Fruit fly (Drosophila melanogaster) whole organism, embryonic: ENCODE data around the gene Rpp14a.

Experiments used
- Bteb2 ChIP-seq: fragments of 200-800 bp; sonication (Bioruptor generic); optimal IDR thresholded peaks from 2 replicates; lab custom pipeline; 2016; ENCODE audit warnings: missing biosample characterization, missing genetic modification characterization
- CG1024 ChIP-seq: fragments of 200-800 bp; sonication (Bioruptor generic); IDR thresholded peaks from 2 replicates; pipeline ENCODE4 v1.3.6; 2022; ENCODE audit warnings: missing biosample characterization, missing genetic modification characterization
- CG10431 ChIP-seq: fragments of 200-800 bp; sonication (Bioruptor generic); optimal IDR thresholded peaks from 3 replicates; lab custom pipeline; 2018; ENCODE audit warnings: missing biosample characterization, mild to moderate bottlenecking, missing genetic modification characterization
- CG11695 ChIP-seq: fragments of 200-800 bp; sonication (Bioruptor generic); IDR thresholded peaks from 3 replicates; pipeline ENCODE4 v1.3.6; 2022; ENCODE audit warnings: missing biosample characterization, missing genetic modification characterization
- CG11723 ChIP-seq: fragments of 200-800 bp; sonication (Bioruptor generic); optimal IDR thresholded peaks from 2 replicates; lab custom pipeline; 2017; ENCODE audit warnings: missing biosample characterization, mild to moderate bottlenecking, missing genetic modification characterization
- CG12744 ChIP-seq: fragments of 200-800 bp; sonication (Bioruptor generic); optimal IDR thresholded peaks from 2 replicates; lab custom pipeline; 2016; ENCODE audit warnings: missing biosample characterization, missing genetic modification characterization
- CG17361 ChIP-seq: fragments of 200-800 bp; sonication (Bioruptor generic); IDR thresholded peaks from 3 replicates; pipeline ENCODE4 v1.3.6; 2022; ENCODE audit warnings: missing biosample characterization, missing genetic modification characterization
- CG17612 ChIP-seq: fragments of 200-800 bp; sonication (Bioruptor generic); IDR thresholded peaks from 2 replicates; pipeline ENCODE4 v1.3.6; 2022; ENCODE audit warnings: missing biosample characterization, missing genetic modification characterization
- CG17802 ChIP-seq: fragments of 200-800 bp; sonication (Bioruptor generic); optimal IDR thresholded peaks from 2 replicates; lab custom pipeline; 2018; ENCODE audit warnings: missing biosample characterization, mild to moderate bottlenecking, missing genetic modification characterization, moderate library complexity
- CG2116 ChIP-seq: fragments of 200-800 bp; sonication (Bioruptor generic); optimal IDR thresholded peaks from 3 replicates; lab custom pipeline; 2018; ENCODE audit warnings: missing biosample characterization, mild to moderate bottlenecking, missing genetic modification characterization
- CG2120 ChIP-seq: fragments of 200-800 bp; sonication (Bioruptor generic); optimal IDR thresholded peaks from 3 replicates; lab custom pipeline; 2016; ENCODE audit warnings: missing biosample characterization, missing genetic modification characterization
- CG31224 ChIP-seq: fragments of 200-800 bp; sonication (Bioruptor generic); IDR thresholded peaks from 2 replicates; pipeline ENCODE4 v1.3.6; 2022; ENCODE audit warnings: missing biosample characterization, missing genetic modification characterization
- CG34422 ChIP-seq: fragments of 200-800 bp; sonication (Bioruptor generic); IDR thresholded peaks from 3 replicates; pipeline ENCODE4 v1.3.6; 2022; ENCODE audit warnings: missing biosample characterization, missing genetic modification characterization
- CG4360 ChIP-seq: fragments of 200-800 bp; sonication (Bioruptor generic); IDR thresholded peaks from 2 replicates; pipeline ENCODE4 v1.3.6; 2022; ENCODE audit warnings: missing biosample characterization, missing genetic modification characterization
- CG6175 ChIP-seq: fragments of 200-800 bp; sonication (Bioruptor generic); IDR thresholded peaks from 3 replicates; pipeline ENCODE4 v1.3.6; 2022; ENCODE audit warnings: missing biosample characterization, missing genetic modification characterization
- CG6254 ChIP-seq: fragments of 200-800 bp; sonication (Bioruptor generic); optimal IDR thresholded peaks from 3 replicates; lab custom pipeline; 2017; ENCODE audit warnings: mild to moderate bottlenecking, missing biosample characterization, missing genetic modification reagents, missing genetic modification characterization
- CG7928 ChIP-seq: fragments of 200-800 bp; sonication (Bioruptor generic); optimal IDR thresholded peaks from 2 replicates; lab custom pipeline; 2017; ENCODE audit warnings: missing biosample characterization, mild to moderate bottlenecking, missing genetic modification characterization
- CG8944 ChIP-seq: fragments of 200-800 bp; sonication (Bioruptor generic); optimal IDR thresholded peaks from 3 replicates; lab custom pipeline; 2016; ENCODE audit warnings: missing biosample characterization, missing genetic modification characterization
- CG9932 ChIP-seq: fragments of 200-800 bp; sonication (Bioruptor generic); IDR thresholded peaks from 2 replicates; pipeline ENCODE4 v1.3.6; 2022; ENCODE audit warnings: missing biosample characterization, missing genetic modification characterization
- Chrac-16 ChIP-seq: fragments of 200-800 bp; sonication (Bioruptor generic); optimal IDR thresholded peaks from 3 replicates; lab custom pipeline; 2016; ENCODE audit warnings: missing biosample characterization, missing genetic modification characterization
- Dbx ChIP-seq: fragments of 200-800 bp; sonication (Bioruptor generic); IDR thresholded peaks from 3 replicates; pipeline ENCODE4 v1.3.6; 2022; ENCODE audit warnings: missing biosample characterization, missing genetic modification characterization
- Deaf1 ChIP-seq: fragments of 200-800 bp; optimal IDR thresholded peaks from 3 replicates; lab custom pipeline; 2019; ENCODE audit warnings: missing biosample characterization, mild to moderate bottlenecking, missing genetic modification characterization, moderate library complexity
- E2f2 ChIP-seq: fragments of 200-800 bp; sonication (Bioruptor generic); IDR thresholded peaks from 2 replicates; pipeline ENCODE4 v1.3.6; 2022; ENCODE audit warnings: missing biosample characterization, missing genetic modification characterization
- HHEX ChIP-seq: fragments of 200-800 bp; sonication (Bioruptor generic); optimal IDR thresholded peaks from 3 replicates; lab custom pipeline; 2017; ENCODE audit warnings: missing biosample characterization, mild to moderate bottlenecking, missing genetic modification characterization, missing genetic modification reagents
- HLH4C ChIP-seq: fragments of 200-800 bp; sonication (Bioruptor generic); IDR thresholded peaks from 3 replicates; pipeline ENCODE4 v1.3.6; 2022; ENCODE audit warnings: missing biosample characterization, missing genetic modification characterization; ENCODE audit not compliant: partially characterized antibody
- Hr78 ChIP-seq, 2 experiments: fragments of 200-800 bp in 1 of 2; fragments of >200 bp in 1 of 2; sonication (Bioruptor generic) in 1 of 2; optimal IDR thresholded peaks; 2 replicates each; lab custom pipeline; 2017 to 2019; ENCODE audit warnings: missing biosample characterization in 2 of 2, missing genetic modification characterization in 2 of 2, mild to moderate bottlenecking in 1 of 2, moderate library complexity in 1 of 2
- Myb ChIP-seq: fragments of 200-800 bp; sonication (Bioruptor generic); optimal IDR thresholded peaks from 2 replicates; lab custom pipeline; 2016; ENCODE audit warnings: missing biosample characterization, missing genetic modification characterization
- NfI ChIP-seq: fragments of 200-800 bp; sonication (Bioruptor generic); optimal IDR thresholded peaks from 3 replicates; lab custom pipeline; 2018; ENCODE audit warnings: missing biosample characterization, mild to moderate bottlenecking, missing genetic modification characterization, moderate library complexity
- Optix ChIP-seq: fragments of 200-800 bp; sonication (Bioruptor generic); IDR thresholded peaks from 3 replicates; pipeline ENCODE4 v1.3.6; 2022; ENCODE audit warnings: missing biosample characterization, missing genetic modification characterization
- PHDP ChIP-seq: fragments of 200-800 bp; sonication (Bioruptor generic); optimal IDR thresholded peaks from 3 replicates; lab custom pipeline; 2018; ENCODE audit warnings: missing biosample characterization, mild to moderate bottlenecking, missing genetic modification characterization, moderate library complexity
- Rx ChIP-seq: fragments of 200-800 bp; sonication (Bioruptor generic); IDR thresholded peaks from 2 replicates; pipeline ENCODE4 v1.3.6; 2022; ENCODE audit warnings: missing biosample characterization, missing genetic modification characterization
- Side ChIP-seq: fragments of 200-800 bp; sonication (Bioruptor generic); optimal IDR thresholded peaks from 2 replicates; lab custom pipeline; 2016; ENCODE audit warnings: missing biosample characterization, missing genetic modification characterization
- Spps ChIP-seq: fragments of 200-800 bp; sonication (Bioruptor generic); optimal IDR thresholded peaks from 2 replicates; lab custom pipeline; 2018; ENCODE audit warnings: missing biosample characterization, mild to moderate bottlenecking, missing genetic modification characterization
- Taf1 ChIP-seq: fragments of 200-800 bp; sonication (Bioruptor generic); IDR thresholded peaks from 2 replicates; pipeline ENCODE4 v1.3.6; 2022; ENCODE audit warnings: missing biosample characterization, missing genetic modification characterization
- amos ChIP-seq: fragments of 200-800 bp; sonication (Bioruptor generic); IDR thresholded peaks from 2 replicates; pipeline ENCODE4 v1.3.6; 2022; ENCODE audit warnings: missing biosample characterization, missing genetic modification characterization; ENCODE audit not compliant: partially characterized antibody
- ase ChIP-seq: fragments of 200-800 bp; sonication (Bioruptor generic); IDR thresholded peaks from 3 replicates; pipeline ENCODE4 v1.3.6; 2022; ENCODE audit warnings: missing biosample characterization, missing genetic modification characterization
- bcd ChIP-seq: fragments of 200-800 bp; sonication (Bioruptor generic); optimal IDR thresholded peaks from 2 replicates; lab custom pipeline; 2017; ENCODE audit warnings: missing biosample characterization, mild to moderate bottlenecking, missing genetic modification characterization
- fru ChIP-seq: fragments of >200 bp; optimal IDR thresholded peaks from 2 replicates; lab custom pipeline; 2017
- gcm ChIP-seq: fragments of 200-800 bp; sonication (Bioruptor generic); optimal IDR thresholded peaks from 2 replicates; lab custom pipeline; 2019; ENCODE audit warnings: missing biosample characterization, mild to moderate bottlenecking, missing genetic modification characterization, moderate library complexity
- gfzf ChIP-seq: fragments of 200-800 bp; sonication (Bioruptor generic); optimal IDR thresholded peaks from 2 replicates; lab custom pipeline; 2016; ENCODE audit warnings: missing biosample characterization, mild to moderate bottlenecking, missing genetic modification characterization, moderate library complexity
- gro ChIP-seq: fragments of 200-800 bp; sonication (Bioruptor generic); optimal IDR thresholded peaks from 2 replicates; lab custom pipeline; 2016; ENCODE audit warnings: missing biosample characterization, missing genetic modification characterization
- insv ChIP-seq, 2 experiments: fragments of 200-800 bp; sonication (Bioruptor generic); optimal IDR thresholded peaks; 3 replicates each; lab custom pipeline; 2016 to 2018; ENCODE audit warnings: missing biosample characterization in 2 of 2, missing genetic modification characterization in 2 of 2
- kah ChIP-seq: fragments of 200-800 bp; sonication (Bioruptor generic); optimal IDR thresholded peaks from 2 replicates; lab custom pipeline; 2018; ENCODE audit warnings: missing biosample characterization, mild to moderate bottlenecking, missing genetic modification characterization
- klu ChIP-seq: fragments of 200-800 bp; sonication (Bioruptor generic); IDR thresholded peaks from 2 replicates; pipeline ENCODE4 v1.3.6; 2022; ENCODE audit warnings: missing biosample characterization, missing genetic modification characterization
- lov ChIP-seq, 2 experiments: fragments of 200-800 bp in 1 of 2; fragments of >200 bp in 1 of 2; sonication (Bioruptor generic) in 1 of 2; IDR thresholded peaks in 1 of 2; optimal IDR thresholded peaks in 1 of 2; 2 replicates in 1 of 2; 3 replicates in 1 of 2; pipeline versions ENCODE4 v1.3.6 to Lab custom; 2017 to 2022; ENCODE audit warnings: missing biosample characterization in 1 of 2, missing genetic modification characterization in 1 of 2
- mirr ChIP-seq: fragments of 200-800 bp; sonication (Bioruptor generic); optimal IDR thresholded peaks from 3 replicates; lab custom pipeline; 2018; ENCODE audit warnings: missing biosample characterization, mild to moderate bottlenecking, missing genetic modification characterization
- peb ChIP-seq: fragments of 200-800 bp; sonication (Bioruptor generic); IDR thresholded peaks from 2 replicates; pipeline ENCODE4 v1.3.6; 2022; ENCODE audit warnings: missing biosample characterization, missing genetic modification characterization
- sima ChIP-seq: fragments of 200-800 bp; sonication (Bioruptor generic); optimal IDR thresholded peaks from 2 replicates; lab custom pipeline; 2016; ENCODE audit warnings: missing biosample characterization, missing genetic modification characterization
- sqz ChIP-seq: fragments of 200-800 bp; sonication (Bioruptor generic); optimal IDR thresholded peaks from 3 replicates; lab custom pipeline; 2018; ENCODE audit warnings: missing biosample characterization, mild to moderate bottlenecking, missing genetic modification characterization
- ssp ChIP-seq: fragments of 200-800 bp; sonication (Bioruptor generic); IDR thresholded peaks from 2 replicates; pipeline ENCODE4 v1.3.6; 2022; ENCODE audit warnings: missing biosample characterization, missing genetic modification characterization
- trem ChIP-seq: fragments of 200-800 bp; optimal IDR thresholded peaks from 3 replicates; lab custom pipeline; 2019; ENCODE audit warnings: missing biosample characterization, mild to moderate bottlenecking, missing genetic modification characterization, moderate library complexity

Gene Rpp14a

DNA sequence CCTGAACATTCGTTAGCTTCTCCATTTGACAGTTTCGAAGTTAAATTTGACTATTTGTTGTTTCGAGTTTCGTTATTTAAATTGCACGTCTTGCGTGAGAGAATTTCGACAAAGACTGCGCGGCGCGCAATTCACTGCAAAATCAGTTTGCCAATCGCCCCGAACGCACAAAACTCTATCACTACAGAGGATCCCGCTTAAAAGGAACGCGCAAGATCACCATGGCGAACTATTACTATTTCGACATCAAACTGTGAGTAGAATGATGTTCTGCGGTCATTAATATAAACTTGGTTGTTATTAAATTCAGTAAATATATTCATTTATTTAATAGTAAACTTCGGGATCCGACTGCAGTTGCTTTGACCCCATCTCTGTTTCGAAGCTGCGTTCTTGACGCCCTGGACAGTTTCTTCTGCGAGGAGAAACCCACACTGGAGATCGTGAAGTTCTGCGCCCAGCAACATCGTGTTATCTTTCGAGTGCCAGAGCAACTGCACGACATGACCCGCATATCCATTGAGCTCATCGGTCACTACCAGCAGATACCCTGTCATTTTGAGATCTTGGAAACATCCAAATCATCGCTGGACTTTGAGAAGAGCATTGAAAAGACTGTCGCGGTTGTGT is 629 bp upstream of the Rpp14a start, which contains the start of the genes Rpp14b and spn-A (continued):
- no peak for TF ChIP-seq CG7928 (GFP tag; lab: Kevin White, UChicago)
- no peak; the same call in 1 of the 2 replicates for TF ChIP-seq amos
- 0 out of 3 replicates have a peak, but pooled peaks have one; percentile 16 for TF ChIP-seq ase (GFP tag; lab: Robert Waterston, UW)
- no peak for TF ChIP-seq CG31224 (GFP tag; lab: Robert Waterston, UW)
- TF ChIP-seq CG34422 (GFP tag; lab: Robert Waterston, UW), result no peak
- TF ChIP-seq HLH4C, result no peak
- TF ChIP-seq klu, result 0 out of 2 replicates have a peak, but pooled peaks have one; percentile 21
- peak; percentile 89 for TF ChIP-seq gcm
- no peak for TF ChIP-seq CG11695 (GFP tag; lab: Robert Waterston, UW)
- no peak for TF ChIP-seq lov (optimal IDR thresholded peaks at IDR 0.05; lab: Kevin White, UChicago)
- TF ChIP-seq lov (GFP tag; IDR thresholded peaks at IDR 0.05; lab: Robert Waterston, UW), result 0 out of 3 replicates have a peak, but pooled peaks have one; percentile 50
- TF ChIP-seq CG17802, result no peak
- no peak for TF ChIP-seq peb (GFP tag; lab: Robert Waterston, UW)
- no peak for TF ChIP-seq kah
- no peak for TF ChIP-seq Taf1 (GFP tag; lab: Robert Waterston, UW)
- no peak for TF ChIP-seq CG8944 (GFP tag; lab: Kevin White, UChicago)
- no peak for TF ChIP-seq Optix (GFP tag; lab: Robert Waterston, UW)
- no peak for TF ChIP-seq PHDP
- peak; percentile 7 for TF ChIP-seq Chrac-16
- no peak for TF ChIP-seq HHEX (GFP tag; lab: Kevin White, UChicago)
- no peak for TF ChIP-seq mirr
- no peak for TF ChIP-seq ssp (GFP tag; lab: Robert Waterston, UW)
- TF ChIP-seq Spps (tag; lab: Kevin White, UChicago), result no peak
- TF ChIP-seq Rx, result no peak
- TF ChIP-seq CG6175 (GFP tag; lab: Robert Waterston, UW), result no peak
- TF ChIP-seq Myb, result no peak
- TF ChIP-seq CG2120 (GFP tag; lab: Kevin White, UChicago), result no peak
- TF ChIP-seq insv (GFP tag; optimal IDR thresholded peaks at IDR 0.05; lab: Kevin White, UChicago), result no peak
- TF ChIP-seq Side, result no peak
- no peak for TF ChIP-seq sima
- no peak for TF ChIP-seq CG10431 (GFP tag; lab: Kevin White, UChicago)
- TF ChIP-seq CG17361 (GFP tag; lab: Robert Waterston, UW), result no peak; the same call in 2 of the 3 replicates
- TF ChIP-seq NfI (GFP tag; lab: Kevin White, UChicago), result peak; percentile 10
- no peak for TF ChIP-seq CG11723 (GFP tag; lab: Kevin White, UChicago)
- TF ChIP-seq sqz (GFP tag; lab: Kevin White, UChicago), result no peak
- TF ChIP-seq CG1024 (GFP tag; lab: Robert Waterston, UW), result no peak
- no peak for TF ChIP-seq trem
- no peak for TF ChIP-seq Deaf1 (tag; lab: Kevin White, UChicago)
- no peak for TF ChIP-seq bcd (GFP tag; lab: Kevin White, UChicago)
- TF ChIP-seq gro (GFP tag; lab: Kevin White, UChicago), result no peak
- no peak for TF ChIP-seq CG2116 (GFP tag; lab: Kevin White, UChicago)
- no peak for TF ChIP-seq Hr78 (GFP tag; optimal IDR thresholded peaks at IDR 0.05; lab: Kevin White, UChicago)
- no peak for TF ChIP-seq gfzf
- TF ChIP-seq CG4360, result no peak
- TF ChIP-seq Bteb2, result no peak
- TF ChIP-seq E2f2 (GFP tag; lab: Robert Waterston, UW), result peak; percentile 56
- no peak for TF ChIP-seq fru (lab: Kevin White, UChicago)
- TF ChIP-seq CG6254 (GFP tag; lab: Kevin White, UChicago), result no peak
- no peak for TF ChIP-seq Dbx
- TF ChIP-seq CG17612, result no peak
- no peak for TF ChIP-seq CG12744
- peak; percentile 71 for TF ChIP-seq CG9932 (GFP tag; lab: Robert Waterston, UW)
